Worm (Caenorhabditis elegans): ENCODE results near the gene C08F11.10.
"Not testable (repeated sequence)": the region's sequence is repeated elsewhere in the genome, so short reads cannot be mapped to it uniquely, and the experiment has no call there.

DNA sequence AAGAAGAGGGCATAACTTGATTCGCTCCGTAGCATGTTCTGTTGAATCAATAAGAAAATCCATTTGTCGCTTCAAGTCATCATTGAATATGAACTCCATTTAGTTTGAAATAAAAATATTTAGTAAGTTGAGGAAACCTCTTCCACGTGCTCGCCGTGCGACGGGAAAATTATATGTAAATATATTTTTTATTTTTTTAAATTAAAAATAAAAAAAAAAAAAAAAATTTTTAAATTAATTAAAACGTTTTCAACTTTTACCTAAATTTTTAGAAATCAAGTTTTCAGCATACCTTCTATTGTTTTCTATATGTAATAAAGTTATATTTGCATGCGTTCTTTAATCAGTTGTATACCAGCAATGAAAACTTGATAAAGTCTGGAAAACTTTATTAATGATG lies 10.4 kb upstream of the C08F11.10 start, which contains the start of gene Y45F10C.1:
- not testable (repeated sequence) for TF ChIP-seq ceh-13 (GFP tag; optimal IDR thresholded peaks at IDR 0.05); ama-1 (optimal IDR thresholded peaks at IDR 0.05)

Data from whole organism, early embryonic.